Fruit fly (Drosophila melanogaster) whole organism, prepupa: Measurements from ENCODE around the gene srp.

ENCODE experiments used
- Blimp-1 ChIP-seq: fragments of 200-800 bp; sonication (Bioruptor generic); optimal IDR thresholded peaks from 3 replicates; lab custom pipeline; 2017; ENCODE audit warnings: missing biosample characterization, missing genetic modification characterization, mild to moderate bottlenecking, moderate library complexity, missing genetic modification reagents
- CG11294 ChIP-seq: fragments of 200-800 bp; sonication (Bioruptor generic); IDR thresholded peaks from 2 replicates; pipeline ENCODE4 v1.3.6; 2022; ENCODE audit warnings: missing biosample characterization, missing genetic modification characterization
- CG11762 ChIP-seq: fragments of 200-800 bp; sonication (Bioruptor generic); optimal IDR thresholded peaks from 3 replicates; lab custom pipeline; 2016; ENCODE audit warnings: missing biosample characterization, missing genetic modification characterization; ENCODE audit not compliant: insufficient read depth
- CG15336 ChIP-seq: fragments of 200-800 bp; sonication (Bioruptor generic); IDR thresholded peaks from 2 replicates; pipeline ENCODE4 v1.3.6; 2022; ENCODE audit warnings: missing biosample characterization, missing genetic modification characterization
- CG16779 ChIP-seq: fragments of 200-800 bp; sonication (Bioruptor generic); optimal IDR thresholded peaks from 3 replicates; lab custom pipeline; 2017; ENCODE audit warnings: missing biosample characterization, mild to moderate bottlenecking, missing genetic modification characterization
- CG3919 ChIP-seq: fragments of 200-800 bp; sonication (Bioruptor generic); optimal IDR thresholded peaks from 3 replicates; lab custom pipeline; 2016; ENCODE audit warnings: missing biosample characterization, missing genetic modification characterization
- CG6163 ChIP-seq: fragments of 200-800 bp; sonication (Bioruptor generic); IDR thresholded peaks from 3 replicates; pipeline ENCODE4 v1.3.6; 2022; ENCODE audit warnings: missing biosample characterization, missing genetic modification characterization
- CG6276 ChIP-seq: fragments of 200-800 bp; sonication (Bioruptor generic); optimal IDR thresholded peaks from 2 replicates; lab custom pipeline; 2017; ENCODE audit warnings: missing biosample characterization, mild to moderate bottlenecking, missing genetic modification characterization
- CG6792 ChIP-seq: fragments of 200-800 bp; sonication (Bioruptor generic); optimal IDR thresholded peaks from 3 replicates; lab custom pipeline; 2016; ENCODE audit warnings: missing biosample characterization, missing genetic modification characterization
- CG6808 ChIP-seq: fragments of 200-800 bp; sonication (Bioruptor generic); optimal IDR thresholded peaks from 3 replicates; lab custom pipeline; 2017; ENCODE audit warnings: missing biosample characterization, missing genetic modification characterization, mild to moderate bottlenecking, moderate library complexity, missing genetic modification reagents
- CG6854 ChIP-seq: fragments of 200-800 bp; sonication (Bioruptor generic); optimal IDR thresholded peaks from 2 replicates; lab custom pipeline; 2017; ENCODE audit warnings: missing biosample characterization, mild to moderate bottlenecking, missing genetic modification characterization
- CG7368 ChIP-seq: fragments of 200-800 bp; sonication (Bioruptor generic); optimal IDR thresholded peaks from 3 replicates; lab custom pipeline; 2016; ENCODE audit warnings: missing biosample characterization, missing genetic modification characterization
- CG8119 ChIP-seq: fragments of 200-800 bp; sonication (Bioruptor generic); IDR thresholded peaks from 3 replicates; pipeline ENCODE4 v1.3.6; 2022; ENCODE audit warnings: missing biosample characterization, missing genetic modification characterization
- CG8632 ChIP-seq: fragments of 200-800 bp; sonication (Bioruptor generic); optimal IDR thresholded peaks from 3 replicates; lab custom pipeline; 2016; ENCODE audit warnings: missing biosample characterization, missing genetic modification characterization
- CG9139 ChIP-seq: fragments of 200-800 bp; sonication (Bioruptor generic); optimal IDR thresholded peaks from 3 replicates; lab custom pipeline; 2017; ENCODE audit warnings: missing biosample characterization, mild to moderate bottlenecking, missing genetic modification characterization
- Eip75B ChIP-seq: fragments of 200-800 bp; sonication (Bioruptor generic); optimal IDR thresholded peaks from 3 replicates; lab custom pipeline; 2016; ENCODE audit warnings: missing biosample characterization, missing genetic modification characterization
- Eip78C ChIP-seq: fragments of 200-800 bp; sonication (Bioruptor generic); peaks from one replicate; lab custom pipeline; 2016; ENCODE audit warnings: missing biosample characterization, missing genetic modification characterization
- Ets21C ChIP-seq: fragments of 200-800 bp; sonication (Bioruptor generic); optimal IDR thresholded peaks from 3 replicates; lab custom pipeline; 2016; ENCODE audit warnings: missing biosample characterization, missing genetic modification characterization
- Hr38 ChIP-seq: sonication (Bioruptor generic); optimal IDR thresholded peaks from 2 replicates; lab custom pipeline; 2016; ENCODE audit warnings: missing biosample characterization, missing genetic modification characterization
- Hr4 ChIP-seq: fragments of 200-800 bp; sonication (Bioruptor generic); optimal IDR thresholded peaks from 3 replicates; lab custom pipeline; 2016; ENCODE audit warnings: missing biosample characterization, missing genetic modification characterization
- Met ChIP-seq: fragments of 200-800 bp; sonication (Bioruptor generic); optimal IDR thresholded peaks from 3 replicates; lab custom pipeline; 2016; ENCODE audit warnings: missing biosample characterization, missing genetic modification characterization
- Smox ChIP-seq: fragments of 200-800 bp; sonication (Bioruptor generic); optimal IDR thresholded peaks from 3 replicates; lab custom pipeline; 2016; ENCODE audit warnings: missing biosample characterization, missing genetic modification characterization
- Sox15 ChIP-seq: fragments of 200-800 bp; sonication (Bioruptor generic); optimal IDR thresholded peaks from 3 replicates; lab custom pipeline; 2016; ENCODE audit warnings: missing biosample characterization, missing genetic modification characterization
- achi ChIP-seq: fragments of 200-800 bp; sonication (Bioruptor generic); optimal IDR thresholded peaks from 3 replicates; lab custom pipeline; 2016; ENCODE audit warnings: missing biosample characterization, missing genetic modification characterization
- acj6 ChIP-seq: fragments of 200-800 bp; sonication (Bioruptor generic); optimal IDR thresholded peaks from 3 replicates; lab custom pipeline; 2016; ENCODE audit warnings: missing biosample characterization, missing genetic modification characterization
- cyc ChIP-seq: fragments of 200-800 bp; sonication (Bioruptor generic); optimal IDR thresholded peaks from 3 replicates; lab custom pipeline; 2016; ENCODE audit warnings: missing biosample characterization, missing genetic modification characterization
- dac ChIP-seq: fragments of 200-800 bp; sonication (Bioruptor generic); optimal IDR thresholded peaks from 2 replicates; lab custom pipeline; 2017; ENCODE audit warnings: missing biosample characterization, mild to moderate bottlenecking, missing genetic modification characterization
- dsx ChIP-seq: fragments of 200-800 bp; optimal IDR thresholded peaks from 3 replicates; lab custom pipeline; 2019; ENCODE audit warnings: missing biosample characterization, mild to moderate bottlenecking, missing genetic modification characterization, moderate library complexity; ENCODE audit not compliant: poor library complexity, severe bottlenecking
- esn ChIP-seq: fragments of 200-800 bp; sonication (Bioruptor generic); optimal IDR thresholded peaks from 2 replicates; lab custom pipeline; 2016; ENCODE audit warnings: missing biosample characterization, mild to moderate bottlenecking, missing genetic modification characterization, moderate library complexity
- fkh ChIP-seq: fragments of 200-800 bp; sonication (Bioruptor generic); optimal IDR thresholded peaks from 3 replicates; lab custom pipeline; 2017; ENCODE audit warnings: missing biosample characterization, mild to moderate bottlenecking, missing genetic modification characterization, moderate library complexity
- lz ChIP-seq: fragments of 200-800 bp; sonication (Bioruptor generic); optimal IDR thresholded peaks from 3 replicates; lab custom pipeline; 2016; ENCODE audit warnings: missing biosample characterization, missing genetic modification characterization
- ss ChIP-seq, 2 experiments: fragments of 200-800 bp; sonication (Bioruptor generic); optimal IDR thresholded peaks; 2 replicates in 1 of 2; 3 replicates in 1 of 2; lab custom pipeline; 2017 to 2018; ENCODE audit warnings: mild to moderate bottlenecking in 2 of 2, missing biosample characterization in 2 of 2, missing genetic modification characterization in 2 of 2, moderate library complexity in 1 of 2
- svp ChIP-seq: fragments of 200-800 bp; sonication (Bioruptor generic); peaks from one replicate; lab custom pipeline; 2016; ENCODE audit warnings: missing biosample characterization, missing genetic modification characterization
- vri ChIP-seq: fragments of 200-800 bp; sonication (Bioruptor generic); optimal IDR thresholded peaks from 3 replicates; lab custom pipeline; 2016; ENCODE audit warnings: missing biosample characterization, mild to moderate bottlenecking, missing genetic modification characterization

Gene srp

dm6 chr3R:16009030-16009429 is 23.1 kb downstream of the srp start, which contains the start of gene GATAe (continued):
- peak; percentile 8 for TF ChIP-seq fkh (GFP tag; lab: Kevin White, UChicago)
- peak; percentile 33 for TF ChIP-seq Eip78C

DNA sequence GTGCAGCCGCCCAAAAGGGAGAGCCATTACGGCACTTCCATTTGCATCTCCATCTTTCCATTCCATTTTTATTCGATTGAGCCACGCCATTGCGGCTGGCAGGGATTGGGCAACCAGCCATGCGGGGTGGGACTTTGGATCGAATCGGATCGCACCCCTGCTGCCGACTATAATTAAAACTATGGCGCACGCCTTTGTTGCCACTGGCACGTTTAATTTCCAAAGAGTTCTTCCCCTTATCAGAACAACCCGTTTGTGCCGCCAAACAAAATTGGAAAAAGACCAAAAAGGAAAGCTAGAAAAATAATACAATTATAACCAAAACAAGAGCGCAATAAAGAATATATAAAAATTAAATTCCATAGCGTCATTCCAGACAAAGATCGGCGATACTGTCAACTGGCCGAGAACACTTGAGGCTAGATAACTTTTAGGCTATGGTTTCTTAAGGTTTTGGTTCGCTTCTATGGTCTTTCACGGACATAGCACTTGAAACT is 24.1 kb downstream of the srp start:
- TF ChIP-seq CG6854 (GFP tag; lab: Kevin White, UChicago), result no peak
- TF ChIP-seq esn (GFP tag; lab: Kevin White, UChicago), result no peak
- TF ChIP-seq CG7368 (GFP tag; lab: Kevin White, UChicago), result no peak
- TF ChIP-seq Ets21C (GFP tag; lab: Kevin White, UChicago), result no peak
- no peak for TF ChIP-seq acj6 (GFP tag; lab: Kevin White, UChicago)
- no peak for TF ChIP-seq Hr4 (GFP tag; lab: Kevin White, UChicago)
- TF ChIP-seq ss (GFP tag; optimal IDR thresholded peaks at IDR 0.05; lab: Kevin White, UChicago), result no peak
- TF ChIP-seq Hr38 (GFP tag; lab: Kevin White, UChicago), result no peak
- TF ChIP-seq lz (GFP tag; lab: Kevin White, UChicago), result no peak
- no peak for TF ChIP-seq CG6792
- no peak for TF ChIP-seq Eip75B (GFP tag; lab: Kevin White, UChicago)
- TF ChIP-seq, all 60 proteins: peak for 0

dm6 chr3R:16011698-16012332 is 25.9 kb downstream of the srp start:
- TF ChIP-seq CG3919 (GFP tag; lab: Kevin White, UChicago) (no peak), vri (GFP tag; lab: Kevin White, UChicago) (peak; percentile 72), fkh (GFP tag; lab: Kevin White, UChicago) (peak; percentile 58)

DNA sequence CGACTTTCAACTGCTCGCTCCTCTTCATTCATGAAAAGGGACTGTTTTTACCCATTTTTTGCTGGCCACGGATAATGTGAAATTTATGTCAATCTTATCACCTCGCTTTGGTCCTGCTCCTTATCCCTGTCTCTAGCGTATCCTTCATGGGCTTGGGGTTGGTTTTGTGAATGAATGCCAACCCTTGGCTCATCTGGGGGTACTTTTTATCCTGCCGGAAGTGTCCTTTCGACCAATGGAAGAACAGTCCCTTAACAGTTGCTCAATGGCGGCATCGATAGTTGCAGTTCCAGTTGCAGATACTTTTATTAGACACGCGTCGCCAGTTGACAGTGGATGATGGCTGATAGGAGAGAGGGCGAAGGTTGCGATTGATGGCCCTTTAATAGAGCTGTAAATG is 27.6 kb downstream of the srp start:
- TF ChIP-seq svp, result no peak
- TF ChIP-seq dsx (GFP tag; lab: Kevin White, UChicago), result no peak
- TF ChIP-seq CG8119 (GFP tag; lab: Robert Waterston, UW), result no peak
- TF ChIP-seq CG6854 (GFP tag; lab: Kevin White, UChicago), result no peak
- TF ChIP-seq CG11762, result no peak
- TF ChIP-seq CG15336 (GFP tag; lab: Robert Waterston, UW), result no peak
- no peak for TF ChIP-seq CG16779 (tag; lab: Kevin White, UChicago)
- no peak for TF ChIP-seq cyc (GFP tag; lab: Kevin White, UChicago)
- TF ChIP-seq esn (GFP tag; lab: Kevin White, UChicago), result no peak
- no peak for TF ChIP-seq CG6276 (GFP tag; lab: Kevin White, UChicago)
- TF ChIP-seq, all 60 proteins: peak for 0

DNA sequence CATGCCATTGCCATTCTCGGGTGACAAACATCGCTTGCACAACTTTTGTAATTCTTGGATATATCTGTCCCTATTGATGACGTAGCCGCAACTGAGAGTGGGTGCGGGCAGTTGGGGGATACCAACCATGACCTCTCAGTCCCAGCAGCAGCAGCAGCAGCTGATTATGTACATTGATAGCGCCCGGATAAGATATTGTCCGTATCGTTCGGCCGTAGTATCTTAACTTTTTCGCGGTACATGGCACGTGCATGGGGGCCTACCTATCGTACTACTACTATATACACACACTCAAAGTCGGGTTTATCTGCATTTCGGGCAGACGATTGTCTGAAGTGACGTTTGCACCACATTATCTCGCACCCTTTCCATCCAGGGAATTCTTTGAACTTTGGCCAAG is 28.6 kb downstream of the srp start:
- TF ChIP-seq fkh (GFP tag; lab: Kevin White, UChicago) (peak; percentile 29), vri (GFP tag; lab: Kevin White, UChicago) (peak; percentile 0), esn (GFP tag; lab: Kevin White, UChicago) (no peak), Smox (GFP tag; lab: Kevin White, UChicago) (no peak), Blimp-1 (no peak)

- peak; percentile 39 for TF ChIP-seq svp
- TF ChIP-seq Sox15 (GFP tag; lab: Kevin White, UChicago), result no peak
Measured at dm6 chr3R:16022005-16022404, 36.1 kb downstream of the srp start.

DNA sequence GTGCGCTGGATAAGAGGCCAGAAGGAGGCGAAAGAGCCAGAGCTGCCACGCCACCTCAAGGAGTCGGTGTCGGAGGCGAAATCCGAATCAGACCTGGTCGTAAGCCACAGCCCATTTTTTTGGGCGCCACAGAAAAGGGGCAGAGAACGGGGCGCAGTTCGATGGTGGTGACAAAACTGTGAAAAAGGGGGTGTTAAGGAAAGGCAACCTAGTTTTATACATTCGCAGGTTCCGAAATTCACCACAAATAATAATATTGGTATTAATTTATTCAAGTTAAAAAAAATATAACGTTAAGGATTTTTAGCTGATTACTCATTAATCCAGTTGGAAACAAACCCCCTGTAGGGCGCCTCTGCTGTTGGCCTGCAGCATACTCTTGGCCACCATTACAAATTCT is 37.7 kb downstream of the srp start:
- TF ChIP-seq achi (GFP tag; lab: Kevin White, UChicago), result no peak
- TF ChIP-seq CG3919 (GFP tag; lab: Kevin White, UChicago), result no peak
- TF ChIP-seq CG11294 (GFP tag; lab: Robert Waterston, UW), result no peak
- TF ChIP-seq CG6163 (GFP tag; lab: Robert Waterston, UW), result no peak
- TF ChIP-seq CG7368 (GFP tag; lab: Kevin White, UChicago), result no peak
- TF ChIP-seq CG16779 (tag; lab: Kevin White, UChicago), result no peak
- TF ChIP-seq svp, result peak; percentile 63
- TF ChIP-seq acj6 (GFP tag; lab: Kevin White, UChicago), result peak; percentile 9
- no peak for TF ChIP-seq dac (GFP tag; lab: Kevin White, UChicago)
- no peak for TF ChIP-seq CG6276 (GFP tag; lab: Kevin White, UChicago)
- TF ChIP-seq CG8632 (GFP tag; lab: Kevin White, UChicago), result no peak
- TF ChIP-seq Eip78C, result peak; percentile 63
- no peak for TF ChIP-seq CG6808
- TF ChIP-seq lz (GFP tag; lab: Kevin White, UChicago), result peak; percentile 11
- TF ChIP-seq CG9139 (GFP tag; lab: Kevin White, UChicago), result no peak
- no peak for TF ChIP-seq CG6792
- TF ChIP-seq Met, result peak; percentile 1
- TF ChIP-seq, all 60 proteins: peak for 5
